Worm (Caenorhabditis elegans) whole organism, L4 larva: Measurements from ENCODE around the gene F49C12.7.

Experiments used
- F10B5.3 ChIP-seq: sonication (generic microtip); optimal IDR thresholded peaks from 2 replicates; lab custom pipeline; 2016; ENCODE audit warnings: mild to moderate bottlenecking, missing genetic modification characterization, missing compliant biosample characterization
- F37D6.2 ChIP-seq: sonication (generic microtip); optimal IDR thresholded peaks from 2 replicates; lab custom pipeline; 2016; ENCODE audit warnings: mild to moderate bottlenecking, missing genetic modification characterization, missing compliant biosample characterization
- F44E2.7 ChIP-seq: fragments of 200-800 bp; sonication (Bioruptor generic); IDR thresholded peaks from 2 replicates; pipeline ENCODE4 v2.1.2; 2022; ENCODE audit warnings: missing genetic modification characterization, missing compliant biosample characterization
- F49E8.2 ChIP-seq: sonication (generic microtip); optimal IDR thresholded peaks from 2 replicates; lab custom pipeline; 2016; ENCODE audit warnings: missing compliant biosample characterization, mild to moderate bottlenecking, missing genetic modification characterization, borderline replicate concordance
- T20F7.1 ChIP-seq: fragments of 200-800 bp; sonication (Bioruptor generic); optimal IDR thresholded peaks from 2 replicates; lab custom pipeline; 2018; ENCODE audit warnings: mild to moderate bottlenecking, missing genetic modification characterization, missing compliant biosample characterization
- T26A8.4 ChIP-seq: fragments of 200-800 bp; sonication (Bioruptor generic); IDR thresholded peaks from 2 replicates; pipeline ENCODE4 v1.3.6; 2022; ENCODE audit warnings: missing genetic modification characterization, missing compliant biosample characterization
- ama-1 ChIP-seq: fragments of 150-350 bp; optimal IDR thresholded peaks from 2 replicates; lab custom pipeline; 2014; ENCODE audit warnings: inconsistent platforms, mixed read lengths
- ceh-28 ChIP-seq: fragments of 150-350 bp; optimal IDR thresholded peaks from 2 replicates; lab custom pipeline; 2014; ENCODE audit warnings: missing biosample characterization, missing genetic modification reagents, missing genetic modification characterization
- ceh-32 ChIP-seq: sonication (generic microtip); optimal IDR thresholded peaks from 2 replicates; lab custom pipeline; 2016; ENCODE audit warnings: mild to moderate bottlenecking, missing genetic modification characterization, missing compliant biosample characterization; ENCODE audit not compliant: poor library complexity
- ceh-44 ChIP-seq: fragments of 200-800 bp; sonication (Bioruptor generic); IDR thresholded peaks from 2 replicates; pipeline ENCODE4 v1.3.6; 2022; ENCODE audit warnings: missing genetic modification reagents, missing genetic modification characterization, missing compliant biosample characterization
- ceh-82 ChIP-seq: sonication (generic microtip); optimal IDR thresholded peaks from 2 replicates; lab custom pipeline; 2017; ENCODE audit warnings: missing biosample characterization, missing genetic modification characterization
- ces-1 ChIP-seq: fragments of 150-350 bp; sonication (generic microtip); optimal IDR thresholded peaks from 4 replicates; lab custom pipeline; 2014; ENCODE audit warnings: missing biosample characterization, missing genetic modification reagents, missing genetic modification characterization
- daf-12 ChIP-seq: fragments of 150-350 bp; optimal IDR thresholded peaks from 2 replicates; lab custom pipeline; 2014; ENCODE audit warnings: missing biosample characterization, missing genetic modification reagents, missing genetic modification characterization
- daf-16 ChIP-seq, 3 experiments: sonication (generic microtip); optimal IDR thresholded peaks; 2 replicates each; lab custom pipeline; 2016 to 2017; ENCODE audit warnings: missing genetic modification characterization in 3 of 3, missing genetic modification reagents in 3 of 3, mild to moderate bottlenecking in 2 of 3, missing compliant biosample characterization in 2 of 3, missing biosample characterization in 1 of 3, moderate library complexity in 1 of 3
- dpl-1 ChIP-seq: fragments of 150-350 bp; optimal IDR thresholded peaks from 2 replicates; lab custom pipeline; 2014; ENCODE audit warnings: missing biosample characterization, missing genetic modification reagents, missing genetic modification characterization
- dve-1 ChIP-seq: sonication (generic microtip); optimal IDR thresholded peaks from 2 replicates; lab custom pipeline; 2017; ENCODE audit warnings: antibody characterized with exemption, mild to moderate bottlenecking, missing genetic modification characterization, missing compliant biosample characterization; ENCODE audit not compliant: insufficient read depth
- egl-27 ChIP-seq: sonication (generic microtip); optimal IDR thresholded peaks from 3 replicates; lab custom pipeline; 2017; ENCODE audit warnings: missing biosample characterization, missing genetic modification reagents, missing genetic modification characterization
- fos-1 ChIP-seq: fragments of 150-350 bp; optimal IDR thresholded peaks from 2 replicates; lab custom pipeline; 2014; ENCODE audit warnings: missing biosample characterization, missing genetic modification characterization
- hlh-11 ChIP-seq: fragments of 200-800 bp; sonication (Bioruptor generic); optimal IDR thresholded peaks from 2 replicates; lab custom pipeline; 2018; ENCODE audit warnings: mild to moderate bottlenecking, missing genetic modification characterization, missing compliant biosample characterization
- hlh-30 ChIP-seq: sonication (generic microtip); optimal IDR thresholded peaks from 2 replicates; lab custom pipeline; 2017; ENCODE audit warnings: antibody characterized with exemption, mild to moderate bottlenecking, missing genetic modification characterization, missing compliant biosample characterization; ENCODE audit not compliant: insufficient read depth
- jun-1 ChIP-seq: fragments of 150-350 bp; optimal IDR thresholded peaks from 2 replicates; lab custom pipeline; 2014; ENCODE audit warnings: missing biosample characterization, missing genetic modification reagents, missing genetic modification characterization
- lin-13 ChIP-seq: fragments of 150-350 bp; optimal IDR thresholded peaks from 2 replicates; lab custom pipeline; 2014; ENCODE audit warnings: missing biosample characterization, missing genetic modification reagents, missing genetic modification characterization
- lin-39 ChIP-seq: fragments of 150-350 bp; optimal IDR thresholded peaks from 2 replicates; lab custom pipeline; 2014; ENCODE audit warnings: missing biosample characterization, missing genetic modification reagents, missing genetic modification characterization
- lir-3 ChIP-seq: sonication (generic microtip); optimal IDR thresholded peaks from 2 replicates; lab custom pipeline; 2016; ENCODE audit warnings: mild to moderate bottlenecking, missing genetic modification characterization, missing compliant biosample characterization
- madf-5 ChIP-seq, 2 experiments: fragments of 200-800 bp; sonication (Bioruptor generic); IDR thresholded peaks; 2 replicates each; pipeline ENCODE4 v1.3.6; 2022; ENCODE audit warnings: missing compliant biosample characterization in 2 of 2, missing genetic modification characterization in 2 of 2
- mdt-29 ChIP-seq: fragments of 200-800 bp; sonication (Bioruptor generic); IDR thresholded peaks from 2 replicates; pipeline ENCODE4 v1.3.6; 2022; ENCODE audit warnings: missing genetic modification reagents, missing genetic modification characterization, missing compliant biosample characterization
- mes-2 ChIP-seq: sonication (generic microtip); optimal IDR thresholded peaks from 2 replicates; lab custom pipeline; 2016; ENCODE audit warnings: missing genotype, mild to moderate bottlenecking, missing genetic modification characterization, missing compliant biosample characterization; ENCODE audit not compliant: poor library complexity, severe bottlenecking
- nhr-10 ChIP-seq: fragments of 150-350 bp; optimal IDR thresholded peaks from 2 replicates; lab custom pipeline; 2014; ENCODE audit warnings: missing biosample characterization, missing genetic modification characterization
- nhr-102 ChIP-seq: sonication (generic microtip); optimal IDR thresholded peaks from 2 replicates; lab custom pipeline; 2016; ENCODE audit warnings: mild to moderate bottlenecking, missing genetic modification characterization, moderate library complexity, missing compliant biosample characterization
- nhr-11 ChIP-seq: fragments of 150-350 bp; optimal IDR thresholded peaks from 2 replicates; lab custom pipeline; 2014; ENCODE audit warnings: missing biosample characterization, missing genetic modification characterization
- nhr-237 ChIP-seq: sonication (generic microtip); optimal IDR thresholded peaks from 2 replicates; lab custom pipeline; 2017; ENCODE audit warnings: missing biosample characterization, missing genetic modification characterization
- nhr-25 ChIP-seq: sonication (generic microtip); optimal IDR thresholded peaks from 2 replicates; lab custom pipeline; 2017; ENCODE audit warnings: missing genetic modification characterization, mild to moderate bottlenecking, missing compliant biosample characterization, antibody characterized with exemption, moderate library complexity, borderline replicate concordance; ENCODE audit not compliant: insufficient read depth
- nhr-28 ChIP-seq: fragments of 150-350 bp; optimal IDR thresholded peaks from 2 replicates; lab custom pipeline; 2014; ENCODE audit warnings: missing biosample characterization, missing genetic modification characterization
- nhr-76 ChIP-seq: fragments of 150-350 bp; optimal IDR thresholded peaks from 2 replicates; lab custom pipeline; 2014; ENCODE audit warnings: missing biosample characterization, missing genetic modification characterization
- php-3 ChIP-seq: fragments of 200-800 bp; sonication (Bioruptor generic); IDR thresholded peaks from 2 replicates; pipeline ENCODE4 v1.3.6; 2022; ENCODE audit warnings: missing genetic modification reagents, missing genetic modification characterization, missing compliant biosample characterization
- pqm-1 ChIP-seq: sonication (generic microtip); optimal IDR thresholded peaks from 2 replicates; lab custom pipeline; 2017; ENCODE audit warnings: missing biosample characterization, missing genetic modification characterization
- saeg-2 ChIP-seq: fragments of 200-800 bp; sonication (Bioruptor generic); IDR thresholded peaks from 2 replicates; pipeline ENCODE4 v1.3.6; 2022; ENCODE audit warnings: missing genetic modification reagents, missing genetic modification characterization, missing compliant biosample characterization
- set-16 ChIP-seq: fragments of 200-800 bp; sonication (Bioruptor generic); IDR thresholded peaks from 2 replicates; pipeline ENCODE4 v1.3.6; 2022; ENCODE audit warnings: missing genetic modification reagents, missing genetic modification characterization, missing compliant biosample characterization
- skn-1 ChIP-seq: fragments of 150-350 bp; optimal IDR thresholded peaks from 2 replicates; lab custom pipeline; 2014; ENCODE audit warnings: missing biosample characterization, missing genetic modification characterization
- tag-97 ChIP-seq: fragments of 200-800 bp; sonication (Bioruptor generic); IDR thresholded peaks from 2 replicates; pipeline ENCODE4 v1.3.6; 2022; ENCODE audit warnings: missing genetic modification characterization, missing compliant biosample characterization
- unc-62 ChIP-seq, 3 experiments: fragments of 150-350 bp in 1 of 3; sonication (generic microtip); optimal IDR thresholded peaks in 2 of 3; peaks in 1 of 3; 1 replicate in 1 of 3; 2 replicates in 2 of 3; lab custom pipeline; 2014 to 2017; ENCODE audit warnings: missing biosample characterization in 3 of 3, missing genetic modification characterization in 3 of 3, missing genetic modification reagents in 3 of 3, missing genotype in 1 of 3
- vab-7 ChIP-seq: fragments of 200-800 bp; sonication (Bioruptor generic); IDR thresholded peaks from 2 replicates; pipeline ENCODE4 v1.3.6; 2022; ENCODE audit warnings: missing genetic modification reagents, missing genetic modification characterization, missing compliant biosample characterization

The F49C12.7 gene

DNA sequence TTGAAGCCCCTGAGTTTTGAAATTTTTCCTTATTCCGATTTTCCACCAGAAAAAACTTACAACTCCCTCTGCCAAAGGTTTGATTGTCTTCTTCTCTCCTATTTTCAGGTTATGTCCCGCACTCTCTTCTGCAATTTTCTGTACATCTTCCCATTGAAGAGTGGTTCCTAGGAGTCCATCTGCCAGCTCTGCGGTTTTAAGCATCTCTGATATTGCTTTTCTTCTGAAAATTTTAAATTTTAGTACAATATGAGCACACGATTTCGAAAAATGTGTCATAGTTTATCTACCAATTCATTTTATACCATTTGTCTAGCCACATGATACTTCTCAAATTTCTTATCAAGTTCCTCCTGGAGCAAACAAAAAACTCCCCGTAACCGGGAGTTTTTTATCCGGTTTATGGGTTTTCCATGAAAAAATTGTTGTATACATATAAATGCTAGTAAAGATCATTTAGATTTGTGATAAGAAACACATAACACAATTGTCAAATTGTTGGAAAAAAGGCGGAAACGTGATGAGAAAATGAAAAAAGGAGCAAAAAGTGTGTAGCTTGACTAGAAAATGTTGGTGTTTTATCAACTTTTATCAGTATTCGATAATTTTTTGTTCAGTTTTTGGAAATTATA lies 1.7 kb downstream of the F49C12.7 start (continued):
- TF ChIP-seq ces-1 (GFP tag; lab: Kevin White, UChicago) = no peak

DNA sequence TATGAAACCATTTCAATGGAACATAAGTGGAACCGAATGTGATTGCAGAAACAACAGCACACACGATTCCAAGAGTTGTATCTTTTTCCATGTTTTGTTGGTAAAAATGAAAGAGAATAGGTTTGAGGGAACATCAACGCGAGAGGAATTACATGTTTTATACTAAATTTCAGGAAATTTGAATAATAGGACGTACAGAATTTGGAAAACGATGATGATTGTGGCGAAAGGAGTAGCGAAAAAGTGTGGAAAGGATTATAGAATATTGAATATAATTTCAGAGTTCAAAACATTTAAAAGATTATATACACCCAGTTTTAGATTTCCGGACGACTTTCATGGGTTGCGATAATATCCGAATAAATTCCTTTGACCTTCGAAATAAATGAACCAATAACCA lies 3.8 kb downstream of the F49C12.7 start, which contains the start of gene F49C12.6:
F49C12.6 (minus strand) TSS at position 101 of the 400 bp plus-strand sequence.
- TF ChIP-seq php-3 (GFP tag; lab: Robert Waterston, UW) (no peak), F44E2.7 (no peak), F49E8.2 (tag; lab: Kevin White, UChicago) (no peak), daf-12 (tag; lab: Kevin White, UChicago) (no peak), dve-1 (tag; lab: Kevin White, UChicago) (no peak), nhr-76 (tag; lab: Kevin White, UChicago) (no peak), nhr-237 (tag; lab: Kevin White, UChicago) (no peak), hlh-11 (tag; lab: Kevin White, UChicago) (no peak), ama-1 (lab: Kevin White, UChicago) (no peak), nhr-28 (tag; lab: Kevin White, UChicago) (no peak), set-16 (GFP tag; lab: Robert Waterston, UW) (no peak), nhr-10 (no peak), skn-1 (no peak), ceh-32 (tag; lab: Kevin White, UChicago) (no peak)

DNA sequence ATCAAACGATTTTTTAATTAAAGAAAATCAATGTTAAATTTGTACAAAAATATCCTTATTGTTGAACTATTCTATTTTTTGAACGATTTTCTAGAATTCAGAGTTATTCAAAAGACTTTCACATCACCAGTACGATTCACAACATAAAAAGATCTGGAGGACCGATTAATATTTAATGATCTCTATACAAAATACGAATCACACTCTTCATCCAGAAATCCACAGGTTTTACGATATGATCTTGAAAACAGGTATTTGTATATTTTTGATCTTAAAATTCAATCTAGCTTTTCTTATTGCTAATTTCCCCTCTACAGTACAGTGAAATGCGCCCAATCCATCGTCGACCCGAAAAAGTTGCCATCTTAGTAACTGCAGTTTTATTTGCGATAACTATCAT lies 8.1 kb downstream of the F49C12.7 start, which contains the start of gene F49C12.5:
F49C12.5 (plus strand) TSS at position 301 of the 400 bp plus-strand sequence.
- TF ChIP-seq ceh-28 (no peak), lin-13 (GFP tag; lab: Kevin White, UChicago) (no peak), nhr-102 (tag; lab: Kevin White, UChicago) (no peak), F44E2.7 (no peak), nhr-25 (tag; lab: Kevin White, UChicago) (no peak), mes-2 (tag; lab: Kevin White, UChicago) (no peak), lir-3 (tag; lab: Kevin White, UChicago) (no peak), nhr-28 (tag; lab: Kevin White, UChicago) (no peak), madf-5 (GFP tag; IDR thresholded peaks at IDR 0.05; lab: Robert Waterston, UW) (no peak), lin-39 (no peak), tag-97 (GFP tag; lab: Robert Waterston, UW) (no peak), F49E8.2 (tag; lab: Kevin White, UChicago) (no peak), fos-1 (tag; lab: Kevin White, UChicago) (no peak), daf-12 (tag; lab: Kevin White, UChicago) (no peak), T26A8.4 (GFP tag; lab: Robert Waterston, UW) (no peak), vab-7 (no peak), T20F7.1 (GFP tag; lab: Kevin White, UChicago) (no peak), egl-27 (tag; lab: Kevin White, UChicago) (no peak)
- TF ChIP-seq, all 104 proteins: peak for 0

- no peak for TF ChIP-seq vab-7
- no peak for TF ChIP-seq hlh-30
- TF ChIP-seq unc-62 (GFP tag; optimal IDR thresholded peaks at IDR 0.05 in 1 of 2; lab: Kevin White, UChicago) = no peak
- TF ChIP-seq unc-62 (tag; optimal IDR thresholded peaks at IDR 0.05; lab: Kevin White, UChicago) = no peak
- no peak for TF ChIP-seq jun-1
- TF ChIP-seq php-3 (GFP tag; lab: Robert Waterston, UW) = no peak
- no peak for TF ChIP-seq nhr-102 (tag; lab: Kevin White, UChicago)
- no peak for TF ChIP-seq ceh-82 (tag; lab: Kevin White, UChicago)
- TF ChIP-seq nhr-76 (tag; lab: Kevin White, UChicago) = no peak
- TF ChIP-seq saeg-2 = no peak
- TF ChIP-seq lin-39 = no peak
- TF ChIP-seq pqm-1 (tag; lab: Kevin White, UChicago) = no peak
- TF ChIP-seq F37D6.2 (tag; lab: Kevin White, UChicago) = no peak
- TF ChIP-seq ceh-44 (GFP tag; lab: Robert Waterston, UW) = no peak
- TF ChIP-seq mdt-29 (GFP tag; lab: Robert Waterston, UW) = no peak
- no peak for TF ChIP-seq dpl-1 (GFP tag; lab: Kevin White, UChicago)
- no peak for TF ChIP-seq daf-16 (GFP tag; optimal IDR thresholded peaks at IDR 0.05; lab: Kevin White, UChicago)
- TF ChIP-seq daf-16 (tag; optimal IDR thresholded peaks at IDR 0.05; lab: Kevin White, UChicago) = no peak
- TF ChIP-seq F10B5.3 (tag; lab: Kevin White, UChicago) = no peak
- TF ChIP-seq nhr-11 (tag; lab: Kevin White, UChicago) = no peak
- no peak for TF ChIP-seq nhr-28 (tag; lab: Kevin White, UChicago)
Measured at ce11 chrIV:9303994-9304393, 8.7 kb downstream of the F49C12.7 start, which contains the start of gene F49C12.4. F49C12.4 (minus strand) TSS chrIV:9304094.
